Fruit fly (Drosophila melanogaster) whole organism, embryonic: ENCODE measurements around the gene Rm62.

Source experiments
- Asciz ChIP-seq: fragments of 200-800 bp; sonication (Bioruptor generic); optimal IDR thresholded peaks from 2 replicates; lab custom pipeline; 2017; ENCODE audit warnings: missing biosample characterization, mild to moderate bottlenecking, missing genetic modification characterization, missing genetic modification reagents
- BEAF-32 ChIP-seq: fragments of 200-800 bp; sonication (Bioruptor generic); optimal IDR thresholded peaks from 3 replicates; lab custom pipeline; 2017; ENCODE audit warnings: missing biosample characterization, missing genetic modification characterization, mild to moderate bottlenecking, moderate library complexity, missing genetic modification reagents
- Bdp1 ChIP-seq: fragments of 200-800 bp; sonication (Bioruptor generic); optimal IDR thresholded peaks from 3 replicates; lab custom pipeline; 2016; ENCODE audit warnings: missing biosample characterization, missing genetic modification characterization
- Bgb ChIP-seq: fragments of 200-800 bp; sonication (Bioruptor generic); IDR thresholded peaks from 2 replicates; pipeline ENCODE4 v1.3.6; 2022; ENCODE audit warnings: missing biosample characterization, missing genetic modification characterization; ENCODE audit not compliant: partially characterized antibody
- Bteb2 ChIP-seq: fragments of 200-800 bp; sonication (Bioruptor generic); optimal IDR thresholded peaks from 2 replicates; lab custom pipeline; 2016; ENCODE audit warnings: missing biosample characterization, missing genetic modification characterization
- CG10959 ChIP-seq: fragments of 200-800 bp; sonication (Bioruptor generic); IDR thresholded peaks from 2 replicates; pipeline ENCODE4 v1.3.6; 2022; ENCODE audit warnings: missing biosample characterization, missing genetic modification characterization
- CG11560 ChIP-seq: fragments of 200-800 bp; sonication (Bioruptor generic); IDR thresholded peaks from 3 replicates; pipeline ENCODE4 v1.3.6; 2022; ENCODE audit warnings: missing biosample characterization, missing genetic modification characterization
- CG1233 ChIP-seq: fragments of 200-800 bp; sonication (Bioruptor generic); optimal IDR thresholded peaks from 4 replicates; lab custom pipeline; 2018; ENCODE audit warnings: missing biosample characterization, mild to moderate bottlenecking, missing genetic modification characterization
- CG12942 ChIP-seq: fragments of 200-800 bp; sonication (Bioruptor generic); optimal IDR thresholded peaks from 3 replicates; lab custom pipeline; 2016; ENCODE audit warnings: missing biosample characterization, missing genetic modification characterization
- CG13624 ChIP-seq: fragments of 200-800 bp; sonication (Bioruptor generic); optimal IDR thresholded peaks from 2 replicates; lab custom pipeline; 2016; ENCODE audit warnings: missing biosample characterization, missing genetic modification characterization
- CG14667 ChIP-seq: fragments of 200-800 bp; sonication (Bioruptor generic); IDR thresholded peaks from 2 replicates; pipeline ENCODE4 v1.3.6; 2022; ENCODE audit warnings: missing biosample characterization, missing genetic modification characterization
- CG17328 ChIP-seq: fragments of 200-800 bp; sonication (Bioruptor generic); IDR thresholded peaks from 2 replicates; pipeline ENCODE4 v1.3.6; 2022; ENCODE audit warnings: missing biosample characterization, missing genetic modification characterization
- CG17385 ChIP-seq: fragments of 200-800 bp; sonication (Bioruptor generic); optimal IDR thresholded peaks from 3 replicates; lab custom pipeline; 2018; ENCODE audit warnings: missing biosample characterization, mild to moderate bottlenecking, missing genetic modification characterization
- CG1792 ChIP-seq: fragments of 200-800 bp; sonication (Bioruptor generic); optimal IDR thresholded peaks from 2 replicates; lab custom pipeline; 2016; ENCODE audit warnings: missing biosample characterization, missing genetic modification characterization
- CG1832 ChIP-seq: fragments of 200-800 bp; sonication (Bioruptor generic); optimal IDR thresholded peaks from 2 replicates; lab custom pipeline; 2017; ENCODE audit warnings: missing biosample characterization, mild to moderate bottlenecking, missing genetic modification characterization, inconsistent platforms
- CG18764 ChIP-seq: fragments of 200-800 bp; sonication (Bioruptor generic); optimal IDR thresholded peaks from 3 replicates; lab custom pipeline; 2016; ENCODE audit warnings: missing biosample characterization, missing genetic modification characterization
- CG2120 ChIP-seq: fragments of 200-800 bp; sonication (Bioruptor generic); optimal IDR thresholded peaks from 3 replicates; lab custom pipeline; 2016; ENCODE audit warnings: missing biosample characterization, missing genetic modification characterization
- CG2875 ChIP-seq: fragments of 200-800 bp; sonication (Bioruptor generic); optimal IDR thresholded peaks from 2 replicates; lab custom pipeline; 2017; ENCODE audit warnings: missing biosample characterization, mild to moderate bottlenecking, missing genetic modification characterization, missing genetic modification reagents
- CG3847 ChIP-seq: fragments of 200-800 bp; sonication (Bioruptor generic); IDR thresholded peaks from 2 replicates; pipeline ENCODE4 v1.3.6; 2022; ENCODE audit warnings: missing biosample characterization, missing genetic modification characterization
- CG7556 ChIP-seq: fragments of 200-800 bp; sonication (Bioruptor generic); optimal IDR thresholded peaks from 2 replicates; lab custom pipeline; 2017; ENCODE audit warnings: missing biosample characterization, mild to moderate bottlenecking, missing genetic modification characterization
- CG8281 ChIP-seq: fragments of 200-800 bp; sonication (Bioruptor generic); optimal IDR thresholded peaks from 2 replicates; lab custom pipeline; 2018; ENCODE audit warnings: missing biosample characterization, mild to moderate bottlenecking, missing genetic modification characterization, moderate library complexity
- CG9727 ChIP-seq: fragments of 200-800 bp; sonication (Bioruptor generic); optimal IDR thresholded peaks from 3 replicates; lab custom pipeline; 2017; ENCODE audit warnings: missing biosample characterization, mild to moderate bottlenecking, missing genetic modification characterization
- Drgx ChIP-seq: fragments of 200-800 bp; sonication (Bioruptor generic); IDR thresholded peaks from 2 replicates; pipeline ENCODE4 v1.3.6; 2022; ENCODE audit warnings: missing biosample characterization, missing genetic modification characterization
- E2f1 ChIP-seq: fragments of 200-800 bp; sonication (Bioruptor generic); IDR thresholded peaks from 2 replicates; pipeline ENCODE4 v1.3.6; 2022; ENCODE audit warnings: missing biosample characterization, missing genetic modification characterization
- HLH54F ChIP-seq: fragments of 200-800 bp; sonication (Bioruptor generic); optimal IDR thresholded peaks from 3 replicates; lab custom pipeline; 2016; ENCODE audit warnings: missing biosample characterization, missing genetic modification characterization
- Hmr ChIP-seq: fragments of 200-800 bp; sonication (Bioruptor generic); optimal IDR thresholded peaks from 3 replicates; lab custom pipeline; 2017; ENCODE audit warnings: mild to moderate bottlenecking, missing biosample characterization, missing genetic modification reagents, missing genetic modification characterization
- Myb ChIP-seq: fragments of 200-800 bp; sonication (Bioruptor generic); optimal IDR thresholded peaks from 2 replicates; lab custom pipeline; 2016; ENCODE audit warnings: missing biosample characterization, missing genetic modification characterization
- Ptx1 ChIP-seq: fragments of 200-800 bp; sonication (Bioruptor generic); IDR thresholded peaks from 2 replicates; pipeline ENCODE4 v1.3.6; 2022; ENCODE audit warnings: missing biosample characterization, missing genetic modification characterization
- Scr ChIP-seq: fragments of 200-800 bp; sonication (Bioruptor generic); IDR thresholded peaks from 2 replicates; pipeline ENCODE4 v1.3.6; 2022; ENCODE audit warnings: missing biosample characterization, missing genetic modification characterization; ENCODE audit not compliant: partially characterized antibody
- Six4 ChIP-seq: fragments of 200-800 bp; sonication (Bioruptor generic); optimal IDR thresholded peaks from 2 replicates; lab custom pipeline; 2016; ENCODE audit warnings: missing biosample characterization, missing genetic modification characterization
- Sry-β ChIP-seq: fragments of 200-800 bp; sonication (Bioruptor generic); optimal IDR thresholded peaks from 2 replicates; lab custom pipeline; 2018; ENCODE audit warnings: missing biosample characterization, mild to moderate bottlenecking, missing genetic modification characterization, moderate library complexity
- Sry-δ ChIP-seq: fragments of 200-800 bp; sonication (Bioruptor generic); optimal IDR thresholded peaks from 2 replicates; lab custom pipeline; 2016; ENCODE audit warnings: missing biosample characterization, missing genetic modification characterization
- Trl ChIP-seq, 3 experiments: fragments of >200 bp in 2 of 3; fragments of 200-800 bp in 1 of 3; sonication (Bioruptor generic) in 1 of 3; optimal IDR thresholded peaks; 2 replicates in 1 of 3; 3 replicates in 2 of 3; lab custom pipeline; 2016 to 2017; ENCODE audit warnings: missing biosample characterization in 1 of 3, missing genetic modification characterization in 1 of 3
- ato ChIP-seq: fragments of 200-800 bp; sonication (Bioruptor generic); IDR thresholded peaks from 2 replicates; pipeline ENCODE4 v1.3.6; 2022; ENCODE audit warnings: missing biosample characterization, missing genetic modification characterization; ENCODE audit not compliant: partially characterized antibody
- cas ChIP-seq: fragments of 200-800 bp; sonication (Bioruptor generic); IDR thresholded peaks from 2 replicates; pipeline ENCODE4 v1.3.6; 2022; ENCODE audit warnings: missing biosample characterization, missing genetic modification characterization
- dm ChIP-seq: fragments of 200-800 bp; sonication (Bioruptor generic); optimal IDR thresholded peaks from 3 replicates; lab custom pipeline; 2016; ENCODE audit warnings: missing biosample characterization, missing genetic modification characterization
- dysf ChIP-seq: fragments of 200-800 bp; sonication (Bioruptor generic); IDR thresholded peaks from 3 replicates; pipeline ENCODE4 v1.3.6; 2022; ENCODE audit warnings: missing biosample characterization, missing genetic modification characterization
- fru ChIP-seq: fragments of >200 bp; optimal IDR thresholded peaks from 2 replicates; lab custom pipeline; 2017
- fu2 ChIP-seq: fragments of 200-800 bp; sonication (Bioruptor generic); optimal IDR thresholded peaks from 2 replicates; lab custom pipeline; 2016; ENCODE audit warnings: missing biosample characterization, missing genetic modification characterization
- gem ChIP-seq: fragments of 200-800 bp; sonication (Bioruptor generic); optimal IDR thresholded peaks from 2 replicates; lab custom pipeline; 2019; ENCODE audit warnings: missing biosample characterization, mild to moderate bottlenecking, missing genetic modification characterization, moderate library complexity
- kay ChIP-seq: fragments of 200-800 bp; sonication (Bioruptor generic); optimal IDR thresholded peaks from 2 replicates; lab custom pipeline; 2016; ENCODE audit warnings: missing biosample characterization, missing genetic modification characterization
- nerfin-1 ChIP-seq: fragments of 200-800 bp; sonication (Bioruptor generic); optimal IDR thresholded peaks from 3 replicates; lab custom pipeline; 2019; ENCODE audit warnings: missing biosample characterization, mild to moderate bottlenecking, missing genetic modification characterization, moderate library complexity
- ro ChIP-seq: fragments of 200-800 bp; sonication (Bioruptor generic); IDR thresholded peaks from 2 replicates; pipeline ENCODE4 v1.3.6; 2022; ENCODE audit warnings: missing biosample characterization, missing genetic modification characterization
- scrt ChIP-seq: fragments of 200-800 bp; sonication (Bioruptor generic); optimal IDR thresholded peaks from 2 replicates; lab custom pipeline; 2018; ENCODE audit warnings: missing biosample characterization, mild to moderate bottlenecking, missing genetic modification characterization, moderate library complexity
- slbo ChIP-seq: fragments of 200-800 bp; sonication (Bioruptor generic); IDR thresholded peaks from 2 replicates; pipeline ENCODE4 v1.3.6; 2022; ENCODE audit warnings: missing biosample characterization, missing genetic modification characterization
- slp2 ChIP-seq: fragments of 200-800 bp; sonication (Bioruptor generic); optimal IDR thresholded peaks from 2 replicates; lab custom pipeline; 2016; ENCODE audit warnings: missing biosample characterization, missing genetic modification characterization
- sob ChIP-seq: fragments of 200-800 bp; sonication (Bioruptor generic); IDR thresholded peaks from 2 replicates; pipeline ENCODE4 v1.3.6; 2022; ENCODE audit warnings: missing biosample characterization, missing genetic modification characterization
- tap ChIP-seq: fragments of 200-800 bp; optimal IDR thresholded peaks from 3 replicates; lab custom pipeline; 2019; ENCODE audit warnings: missing biosample characterization, mild to moderate bottlenecking, missing genetic modification characterization, moderate library complexity
- vfl ChIP-seq: fragments of 200-800 bp; sonication (Bioruptor generic); optimal IDR thresholded peaks from 2 replicates; lab custom pipeline; 2016; ENCODE audit warnings: missing biosample characterization, missing genetic modification characterization
- z ChIP-seq: fragments of 200-800 bp; sonication (Bioruptor generic); IDR thresholded peaks from 3 replicates; pipeline ENCODE4 v1.3.6; 2022; ENCODE audit warnings: missing biosample characterization, missing genetic modification characterization

Rm62 gene

DNA sequence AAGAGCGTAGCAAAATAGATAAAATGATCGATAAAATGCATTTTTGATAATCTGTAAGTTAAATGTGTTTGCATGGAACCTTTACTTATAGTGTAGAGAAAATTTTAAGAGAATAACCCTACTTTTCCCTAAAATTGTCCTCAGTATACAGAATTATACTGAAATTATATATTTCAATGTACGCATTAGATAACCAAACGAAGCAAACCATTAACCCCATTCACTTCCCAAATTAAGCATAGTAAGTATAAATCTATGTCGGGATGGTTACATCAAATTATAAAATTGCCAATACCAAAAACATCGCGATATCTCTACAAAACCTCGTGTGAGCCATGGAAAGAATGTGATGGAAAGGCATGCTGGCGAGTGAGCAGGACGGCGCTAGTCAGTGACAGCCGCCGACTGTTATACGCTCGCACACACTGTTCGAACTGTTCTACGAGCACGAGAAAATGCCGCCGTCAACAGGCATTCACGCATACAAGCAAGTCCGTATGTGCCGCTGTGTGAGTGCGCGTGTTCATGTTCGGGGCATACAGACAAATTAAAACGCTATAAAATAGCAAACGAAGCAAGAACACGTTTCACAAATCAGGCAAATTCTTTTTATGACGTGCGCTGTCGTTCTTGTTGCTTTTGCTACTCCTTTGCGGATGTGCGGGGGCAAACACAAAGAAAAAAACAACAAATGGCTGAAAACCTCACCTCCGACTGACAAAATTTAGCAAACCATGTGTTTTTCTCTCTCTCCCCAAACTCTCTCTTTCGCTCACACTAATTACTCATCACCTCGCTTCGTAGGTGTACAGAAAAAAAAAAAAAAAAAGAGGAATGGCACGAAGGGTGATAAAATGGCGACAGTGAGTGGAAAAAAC, 1.0 kb downstream of the Rm62 start (continued):
- TF ChIP-seq BEAF-32 (GFP tag; lab: Kevin White, UChicago) = peak; percentile 49
- no peak for TF ChIP-seq Sry-β (GFP tag; lab: Kevin White, UChicago)
- TF ChIP-seq kay = peak; percentile 39
- TF ChIP-seq CG8281 = no peak
- no peak for TF ChIP-seq CG3847 (GFP tag; lab: Robert Waterston, UW)
- TF ChIP-seq CG10959 = no peak
- TF ChIP-seq CG17385 (GFP tag; lab: Kevin White, UChicago) = no peak
- TF ChIP-seq Myb (GFP tag; lab: Kevin White, UChicago) = no peak
- TF ChIP-seq z = 0 out of 3 replicates have a peak, but pooled peaks have one; percentile 9
- no peak for TF ChIP-seq E2f1 (GFP tag; lab: Robert Waterston, UW)
- TF ChIP-seq Sry-δ = no peak
- TF ChIP-seq cas (GFP tag; lab: Robert Waterston, UW) = no peak
- no peak for TF ChIP-seq CG2120 (GFP tag; lab: Kevin White, UChicago)
- TF ChIP-seq dysf = no peak
- no peak for TF ChIP-seq CG11560 (tag; lab: Robert Waterston, UW)
- TF ChIP-seq Bteb2 (GFP tag; lab: Kevin White, UChicago) = peak; percentile 36
- TF ChIP-seq HLH54F (GFP tag; lab: Kevin White, UChicago) = no peak
- TF ChIP-seq slbo (GFP tag; lab: Robert Waterston, UW) = peak; percentile 26; the same call in 1 of the 2 replicates
- TF ChIP-seq CG13624 = no peak
- no peak for TF ChIP-seq CG9727 (GFP tag; lab: Kevin White, UChicago)
- no peak for TF ChIP-seq vfl (GFP tag; lab: Kevin White, UChicago)
- TF ChIP-seq dm (GFP tag; lab: Kevin White, UChicago) = peak; percentile 95
- TF ChIP-seq gem (tag; lab: Kevin White, UChicago) = peak; percentile 30
- TF ChIP-seq scrt (GFP tag; lab: Kevin White, UChicago) = peak; percentile 85
- no peak for TF ChIP-seq Ptx1 (GFP tag; lab: Robert Waterston, UW)
- TF ChIP-seq CG1233 (GFP tag; lab: Kevin White, UChicago) = no peak
- peak; percentile 51; the same call in 1 of the 2 replicates for TF ChIP-seq sob
- no peak for TF ChIP-seq CG14667 (GFP tag; lab: Robert Waterston, UW)
- no peak for TF ChIP-seq Six4 (GFP tag; lab: Kevin White, UChicago)
- peak; percentile 50; the same call in 1 of the 2 replicates for TF ChIP-seq Bgb (GFP tag; lab: Robert Waterston, UW)
- no peak for TF ChIP-seq Hmr
- no peak for TF ChIP-seq CG18764 (GFP tag; lab: Kevin White, UChicago)
- TF ChIP-seq CG17328 (GFP tag; lab: Robert Waterston, UW) = no peak
- TF ChIP-seq Drgx (GFP tag; lab: Robert Waterston, UW) = no peak
- TF ChIP-seq Asciz (GFP tag; lab: Kevin White, UChicago) = no peak
- no peak; the same call in 1 of the 2 replicates for TF ChIP-seq Scr (GFP tag; lab: Robert Waterston, UW)
- TF ChIP-seq CG7556 = no peak
- peak; percentile 63 to 80 for TF ChIP-seq Trl (optimal IDR thresholded peaks at IDR 0.05; lab: Kevin White, UChicago)
- TF ChIP-seq Trl (GFP tag; optimal IDR thresholded peaks at IDR 0.05; lab: Kevin White, UChicago) = no peak
- peak; percentile 78 for TF ChIP-seq nerfin-1 (tag; lab: Kevin White, UChicago)
- TF ChIP-seq fru (lab: Kevin White, UChicago) = no peak
- TF ChIP-seq slp2 (GFP tag; lab: Kevin White, UChicago) = no peak
- no peak for TF ChIP-seq CG12942
- TF ChIP-seq CG1832 (GFP tag; lab: Kevin White, UChicago) = peak; percentile 74
- no peak for TF ChIP-seq tap (tag; lab: Kevin White, UChicago)
- TF ChIP-seq Bdp1 (GFP tag; lab: Kevin White, UChicago) = no peak
- no peak for TF ChIP-seq fu2
- no peak for TF ChIP-seq ro
- TF ChIP-seq CG2875 = no peak
- TF ChIP-seq CG1792 = no peak
- TF ChIP-seq ato (GFP tag; lab: Robert Waterston, UW) = no peak
